Fruit fly (Drosophila melanogaster): ENCODE data around the gene Hsp23.

The Hsp23 gene

dm6 chr3L:9360217-9360692 lies 21.4 kb upstream of the Hsp23 start, which contains the start of gene Pdxk (continued):
- TF ChIP-seq slp2 (GFP tag; optimal IDR thresholded peaks at IDR 0.05) (no peak), Fer3 (tag; optimal IDR thresholded peaks at IDR 0.05) (peak; percentile 22), CG18262 (tag; optimal IDR thresholded peaks at IDR 0.05) (no peak), CG14667 (GFP tag; IDR thresholded peaks at IDR 0.05) (no peak), gem (tag; optimal IDR thresholded peaks at IDR 0.05) (no peak), ftz-f1 (GFP tag; optimal IDR thresholded peaks at IDR 0.05) (peak; percentile 97), nerfin-1 (tag; optimal IDR thresholded peaks at IDR 0.05) (peak; percentile 26), CG13624 (GFP tag; optimal IDR thresholded peaks at IDR 0.05) (no peak), CG30431 (GFP tag; optimal IDR thresholded peaks at IDR 0.05) (no peak), NK7.1 (GFP tag; optimal IDR thresholded peaks at IDR 0.05) (no peak), Lhr (GFP tag; optimal IDR thresholded peaks at IDR 0.05) (no peak), chn (GFP tag; optimal IDR thresholded peaks at IDR 0.05) (peak; percentile 59), CG1529 (GFP tag; optimal IDR thresholded peaks at IDR 0.05) (no peak), lbe (GFP tag; optimal IDR thresholded peaks at IDR 0.05) (peak; percentile 5), jing (GFP tag; optimal IDR thresholded peaks at IDR 0.05) (no peak), Rfx (GFP tag; IDR thresholded peaks at IDR 0.05) (peak; percentile 43; the same call in 1 of the 2 replicates), CG17802 (tag; optimal IDR thresholded peaks at IDR 0.05) (no peak), Mrtf (GFP tag; IDR thresholded peaks at IDR 0.05) (no peak), Pdp1 (GFP tag; optimal IDR thresholded peaks at IDR 0.05) (peak in 1 of 2 experiments; percentile 91), Ptx1 (GFP tag; IDR thresholded peaks at IDR 0.05) (no peak), fu2 (GFP tag; optimal IDR thresholded peaks at IDR 0.05) (no peak), zen (tag; optimal IDR thresholded peaks at IDR 0.05) (no peak), CG15479 (GFP tag; optimal IDR thresholded peaks at IDR 0.05) (no peak), CG1647 (GFP tag; optimal IDR thresholded peaks at IDR 0.05) (no peak), CG12659 (GFP tag; optimal IDR thresholded peaks at IDR 0.05) (peak; percentile 47), Sox100B (GFP tag; optimal IDR thresholded peaks at IDR 0.05) (no peak), Rx (GFP tag; IDR thresholded peaks at IDR 0.05) (no peak), Fer1 (GFP tag; optimal IDR thresholded peaks at IDR 0.05) (peak; percentile 31), CG3065 (GFP tag; optimal IDR thresholded peaks at IDR 0.05) (no peak), CG7839 (tag; optimal IDR thresholded peaks at IDR 0.05) (no peak), Xrp1 (GFP tag; IDR thresholded peaks at IDR 0.05) (0 out of 2 replicates have a peak, but pooled peaks have one; percentile 26), CG2116 (GFP tag; optimal IDR thresholded peaks at IDR 0.05) (peak; percentile 35), CG10462 (GFP tag; optimal IDR thresholded peaks at IDR 0.05) (no peak), CG11504 (tag; optimal IDR thresholded peaks at IDR 0.05) (no peak), CG12942 (GFP tag; optimal IDR thresholded peaks at IDR 0.05) (no peak), dati (GFP tag; IDR thresholded peaks at IDR 0.05) (no peak), CG6175 (GFP tag; IDR thresholded peaks at IDR 0.05) (no peak), hkb (optimal IDR thresholded peaks at IDR 0.05) (no peak), hkb (GFP tag; IDR thresholded peaks at IDR 0.05) (peak; percentile 37), CG11247 (GFP tag; IDR thresholded peaks at IDR 0.05) (no peak), abd-A (tag; optimal IDR thresholded peaks at IDR 0.05) (no peak), MTF-1 (GFP tag; optimal IDR thresholded peaks at IDR 0.05; ENCODE audit: borderline replicate concordance) (no peak), crol (GFP tag; IDR thresholded peaks at IDR 0.05) (peak; percentile 78), CHES-1-like (GFP tag; optimal IDR thresholded peaks at IDR 0.05) (no peak), CG10267 (tag; optimal IDR thresholded peaks at IDR 0.05) (no peak), unc-4 (GFP tag; IDR thresholded peaks at IDR 0.05; ENCODE audit: partially characterized antibody) (no peak), CG12744 (GFP tag; optimal IDR thresholded peaks at IDR 0.05) (no peak), Dip2 (GFP tag; IDR thresholded peaks at IDR 0.05) (no peak), CG11695 (GFP tag; IDR thresholded peaks at IDR 0.05) (no peak), CG32767 (GFP tag; IDR thresholded peaks at IDR 0.05) (no peak), Hr51 (GFP tag; optimal IDR thresholded peaks at IDR 0.05) (no peak)

Data from whole organism, embryonic.